Worm (Caenorhabditis elegans) whole organism, L3 larva: ENCODE measurements around the gene npr-20.

Experiments
- R02D3.7 ChIP-seq: fragments of 150-350 bp; optimal IDR thresholded peaks from 2 replicates; lab custom pipeline; 2014; ENCODE audit warnings: missing biosample characterization, missing genetic modification characterization
- ZK546.5 ChIP-seq: sonication (generic microtip); optimal IDR thresholded peaks from 2 replicates; lab custom pipeline; 2017; ENCODE audit warnings: missing biosample characterization, missing genetic modification characterization
- ama-1 ChIP-seq: fragments of 150-350 bp; optimal IDR thresholded peaks from 2 replicates; lab custom pipeline; 2018
- ceh-16 ChIP-seq: sonication (generic microtip); optimal IDR thresholded peaks from 2 replicates; lab custom pipeline; 2017; ENCODE audit warnings: missing biosample characterization, missing genetic modification characterization
- ceh-28 ChIP-seq: fragments of 150-350 bp; optimal IDR thresholded peaks from 2 replicates; lab custom pipeline; 2014; ENCODE audit warnings: missing biosample characterization, missing genetic modification reagents, missing genetic modification characterization
- ceh-82 ChIP-seq: fragments of 150-350 bp; optimal IDR thresholded peaks from 2 replicates; lab custom pipeline; 2014; ENCODE audit warnings: missing biosample characterization, missing genetic modification characterization
- ceh-9 ChIP-seq: sonication (generic microtip); optimal IDR thresholded peaks from 2 replicates; lab custom pipeline; 2018; ENCODE audit warnings: missing biosample characterization, missing genetic modification characterization
- daf-12 ChIP-seq: fragments of 150-350 bp; optimal IDR thresholded peaks from 2 replicates; lab custom pipeline; 2014; ENCODE audit warnings: missing biosample characterization, missing genetic modification reagents, missing genetic modification characterization
- egl-5 ChIP-seq: fragments of 150-350 bp; optimal IDR thresholded peaks from 2 replicates; lab custom pipeline; 2017; ENCODE audit warnings: missing biosample characterization, missing genetic modification reagents, missing genetic modification characterization, inconsistent platforms
- elt-2 ChIP-seq: sonication (generic microtip); optimal IDR thresholded peaks from 2 replicates; lab custom pipeline; 2016; ENCODE audit warnings: missing genetic modification reagents, mild to moderate bottlenecking, missing genetic modification characterization, missing compliant biosample characterization
- elt-3 ChIP-seq, 3 experiments: fragments of 150-350 bp in 1 of 3; sonication (generic microtip) in 2 of 3; optimal IDR thresholded peaks; 2 replicates in 2 of 3; 4 replicates in 1 of 3; lab custom pipeline; 2014 to 2017; ENCODE audit warnings: missing biosample characterization in 3 of 3, missing genetic modification characterization in 3 of 3
- eor-1 ChIP-seq, 2 experiments: fragments of 150-350 bp; optimal IDR thresholded peaks; 2 replicates each; lab custom pipeline; 2014 to 2018; ENCODE audit warnings: missing biosample characterization in 2 of 2, missing genetic modification characterization in 2 of 2
- jun-1 ChIP-seq: fragments of 150-350 bp; optimal IDR thresholded peaks from 2 replicates; lab custom pipeline; 2014; ENCODE audit warnings: missing biosample characterization, missing genetic modification reagents, missing genetic modification characterization
- lin-15B ChIP-seq: fragments of 150-350 bp; optimal IDR thresholded peaks from 2 replicates; lab custom pipeline; 2014; ENCODE audit warnings: missing biosample characterization, missing genetic modification characterization
- lin-39 ChIP-seq: fragments of 150-350 bp; optimal IDR thresholded peaks from 2 replicates; lab custom pipeline; 2018; ENCODE audit warnings: missing biosample characterization, missing genetic modification reagents, missing genetic modification characterization
- lsy-12 ChIP-seq: sonication (generic microtip); optimal IDR thresholded peaks from 2 replicates; lab custom pipeline; 2016; ENCODE audit warnings: mild to moderate bottlenecking, missing genetic modification characterization, missing compliant biosample characterization
- mml-1 ChIP-seq: fragments of 150-350 bp; sonication (generic microtip); optimal IDR thresholded peaks from 3 replicates; lab custom pipeline; 2014; ENCODE audit warnings: missing biosample characterization, missing genetic modification characterization
- nhr-11 ChIP-seq: fragments of 150-350 bp; optimal IDR thresholded peaks from 2 replicates; lab custom pipeline; 2014; ENCODE audit warnings: missing biosample characterization, missing genetic modification characterization
- nhr-12 ChIP-seq: fragments of 150-350 bp; optimal IDR thresholded peaks from 2 replicates; lab custom pipeline; 2014; ENCODE audit warnings: missing biosample characterization, missing genetic modification characterization
- nhr-23 ChIP-seq: fragments of 150-350 bp; optimal IDR thresholded peaks from 2 replicates; lab custom pipeline; 2014; ENCODE audit warnings: missing biosample characterization, missing genetic modification reagents, missing genetic modification characterization
- nhr-237 ChIP-seq: fragments of 150-350 bp; optimal IDR thresholded peaks from 2 replicates; lab custom pipeline; 2014; ENCODE audit warnings: missing biosample characterization, missing genetic modification characterization
- nhr-25 ChIP-seq: sonication (generic microtip); optimal IDR thresholded peaks from 2 replicates; lab custom pipeline; 2017; ENCODE audit warnings: missing biosample characterization, missing genetic modification characterization
- nhr-28 ChIP-seq: fragments of 150-350 bp; optimal IDR thresholded peaks from 2 replicates; lab custom pipeline; 2014; ENCODE audit warnings: missing biosample characterization, missing genetic modification characterization
- nhr-43 ChIP-seq: sonication (generic microtip); optimal IDR thresholded peaks from 2 replicates; lab custom pipeline; 2016; ENCODE audit warnings: mild to moderate bottlenecking, missing genetic modification characterization, missing compliant biosample characterization; ENCODE audit not compliant: poor library complexity, severe bottlenecking
- pha-4 ChIP-seq: fragments of 150-350 bp; optimal IDR thresholded peaks from 2 replicates; lab custom pipeline; 2014; ENCODE audit warnings: missing biosample characterization, missing genetic modification reagents, missing genetic modification characterization
- pqm-1 ChIP-seq: fragments of 150-350 bp; optimal IDR thresholded peaks from 2 replicates; lab custom pipeline; 2017; ENCODE audit warnings: missing biosample characterization, missing genetic modification characterization, inconsistent platforms
- skn-1 ChIP-seq: fragments of 150-350 bp; optimal IDR thresholded peaks from 2 replicates; lab custom pipeline; 2014; ENCODE audit warnings: missing biosample characterization, missing genetic modification characterization
- snpc-4 ChIP-seq: fragments of 150-350 bp; optimal IDR thresholded peaks from 2 replicates; lab custom pipeline; 2014; ENCODE audit warnings: missing biosample characterization, missing genetic modification characterization
- tbx-2 ChIP-seq: sonication (generic microtip); optimal IDR thresholded peaks from 2 replicates; lab custom pipeline; 2016; ENCODE audit warnings: mild to moderate bottlenecking, missing genetic modification characterization, missing compliant biosample characterization
- unc-39 ChIP-seq: sonication (generic microtip); optimal IDR thresholded peaks from 4 replicates; lab custom pipeline; 2017; ENCODE audit warnings: missing biosample characterization, missing genetic modification characterization
- unc-62 ChIP-seq: fragments of 150-350 bp; sonication (generic microtip); optimal IDR thresholded peaks from 4 replicates; lab custom pipeline; 2014; ENCODE audit warnings: missing biosample characterization, missing genetic modification reagents, missing genetic modification characterization
- ztf-11 ChIP-seq: fragments of 150-350 bp; optimal IDR thresholded peaks from 2 replicates; lab custom pipeline; 2014; ENCODE audit warnings: missing biosample characterization, missing genetic modification characterization

Gene npr-20

DNA sequence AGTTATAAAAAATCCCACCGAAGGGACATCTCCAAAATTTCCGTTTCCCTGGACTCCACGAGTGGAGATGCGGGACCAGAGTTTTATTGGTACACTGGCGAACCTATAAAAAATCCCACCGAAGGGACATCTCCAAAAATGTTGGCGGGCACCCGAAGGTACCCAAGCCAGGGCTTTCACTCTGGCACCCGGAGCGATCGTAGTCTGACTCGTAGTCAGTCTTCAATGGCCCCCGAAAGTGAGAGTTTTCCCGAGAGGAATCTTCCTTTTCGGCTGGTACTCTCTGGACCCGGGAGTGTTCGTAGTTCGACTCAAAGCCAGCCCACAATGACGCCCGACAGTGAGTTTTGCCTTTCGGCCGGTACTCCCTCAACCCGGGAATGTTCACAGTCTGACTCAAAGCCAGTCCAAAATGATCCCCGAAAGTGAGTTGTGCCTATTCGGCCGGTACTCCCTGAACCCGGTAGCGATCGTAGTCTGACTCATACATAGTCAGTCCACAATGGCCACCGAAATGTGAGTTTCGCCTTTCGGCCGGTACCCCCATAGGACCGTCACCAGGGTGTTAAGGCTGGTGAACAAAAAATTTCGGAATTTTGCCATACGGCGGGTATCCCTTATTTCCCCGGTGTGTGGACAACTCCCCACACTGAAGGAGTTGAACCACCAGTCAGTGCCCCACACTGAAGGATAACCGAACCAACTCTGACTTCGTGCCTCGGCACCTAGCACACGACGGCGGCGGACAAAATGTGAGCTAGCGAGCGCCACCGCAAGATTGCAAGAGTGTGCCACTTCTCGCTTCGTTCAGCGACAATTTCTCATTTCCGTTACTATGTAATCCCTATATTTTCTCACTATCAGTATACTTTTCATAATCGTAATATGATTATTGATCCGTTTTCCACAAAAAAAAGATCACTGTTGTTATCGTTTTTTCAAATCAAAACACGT lies 12.3 kb upstream of the npr-20 start:
- TF ChIP-seq nhr-23 (tag; lab: Kevin White, UChicago), result no peak
- peak; percentile 56 for TF ChIP-seq snpc-4 (tag; lab: Kevin White, UChicago)

DNA sequence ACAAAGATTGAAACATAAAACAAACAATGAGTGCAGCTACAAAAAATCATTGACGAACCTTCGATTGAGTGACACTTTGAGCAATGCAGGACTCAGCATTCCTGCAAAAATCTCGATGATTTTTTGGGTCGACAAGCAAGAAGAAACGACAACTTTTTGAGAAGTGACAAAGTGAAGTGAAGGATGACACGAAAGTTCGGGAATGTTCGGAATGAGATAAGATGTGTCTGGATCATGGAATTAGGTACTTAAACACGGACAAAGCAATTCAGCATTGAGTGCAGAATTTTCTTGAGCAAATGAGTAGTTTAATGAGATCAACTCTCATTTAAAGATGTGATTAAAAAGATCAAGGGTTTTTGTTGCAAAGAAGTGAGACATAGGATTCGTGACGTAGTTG lies 8.9 kb upstream of the npr-20 start, which contains the start of gene T07D4.2:
Gene T07D4.2 (minus strand): TSS at position 101 of the 400 bp plus-strand sequence.
- TF ChIP-seq R02D3.7 (tag; lab: Kevin White, UChicago) (no peak), skn-1 (tag; lab: Kevin White, UChicago) (no peak), snpc-4 (tag; lab: Kevin White, UChicago) (no peak), unc-62 (peak; percentile 11)
- TF ChIP-seq, all 47 proteins: peak for 1

ce11 chrII:8866844-8867243 lies 1.9 kb upstream of the npr-20 start:
- TF ChIP-seq nhr-43, result no peak
- TF ChIP-seq elt-3 (tag; optimal IDR thresholded peaks at IDR 0.05; lab: Kevin White, UChicago), result no peak
- TF ChIP-seq nhr-237, result no peak
- no peak for TF ChIP-seq eor-1 (tag; optimal IDR thresholded peaks at IDR 0.05; lab: Kevin White, UChicago)
- TF ChIP-seq nhr-11, result no peak
- no peak for TF ChIP-seq ceh-16
- no peak for TF ChIP-seq ama-1 (lab: Kevin White, UChicago)
- TF ChIP-seq lin-15B (tag; lab: Kevin White, UChicago), result no peak
- peak; percentile 67 for TF ChIP-seq pqm-1 (tag; lab: Kevin White, UChicago)
- no peak for TF ChIP-seq lsy-12 (tag; lab: Kevin White, UChicago)
- TF ChIP-seq elt-2 (tag; lab: Kevin White, UChicago), result peak; percentile 83
- no peak for TF ChIP-seq ceh-82 (tag; lab: Kevin White, UChicago)
- no peak for TF ChIP-seq nhr-12 (tag; lab: Kevin White, UChicago)
- TF ChIP-seq jun-1 (tag; lab: Kevin White, UChicago), result peak; percentile 21
- TF ChIP-seq ceh-9 (tag; lab: Kevin White, UChicago), result no peak
- TF ChIP-seq unc-62, result no peak

DNA sequence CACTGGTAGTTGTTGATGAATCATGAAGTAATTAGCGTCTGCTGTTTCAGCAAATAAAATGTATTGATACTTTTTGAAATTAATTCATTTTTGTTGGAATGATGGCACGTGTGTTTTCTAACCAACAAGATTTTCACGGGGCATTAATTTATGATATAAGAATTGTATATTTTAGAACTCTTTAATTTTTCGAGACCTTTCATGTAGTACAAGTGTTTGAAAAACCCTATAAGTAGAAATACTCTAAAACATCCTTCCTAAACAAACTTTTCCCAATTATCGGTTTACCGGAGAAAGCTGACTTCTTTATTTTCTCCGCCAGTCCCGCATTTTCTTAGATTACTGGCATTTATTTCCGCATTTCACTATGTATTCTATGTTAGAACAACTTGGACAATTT lies 5.4 kb downstream of the npr-20 start, which contains the start of gene snb-6:
Gene snb-6 (minus strand): TSS at position 101 of the 400 bp plus-strand sequence.
- TF ChIP-seq ama-1 (lab: Kevin White, UChicago) (no peak), elt-2 (tag; lab: Kevin White, UChicago) (no peak), lsy-12 (tag; lab: Kevin White, UChicago) (no peak), ceh-28 (tag; lab: Kevin White, UChicago) (no peak), jun-1 (tag; lab: Kevin White, UChicago) (no peak), ztf-11 (tag; lab: Kevin White, UChicago) (no peak), ceh-16 (no peak), daf-12 (tag; lab: Kevin White, UChicago) (no peak), unc-39 (no peak), skn-1 (tag; lab: Kevin White, UChicago) (no peak), lin-39 (tag; lab: Kevin White, UChicago) (no peak), nhr-25 (tag; lab: Kevin White, UChicago) (no peak), nhr-28 (tag; lab: Kevin White, UChicago) (no peak), egl-5 (tag; lab: Kevin White, UChicago) (no peak), ZK546.5 (no peak), snpc-4 (tag; lab: Kevin White, UChicago) (no peak), mml-1 (tag; lab: Kevin White, UChicago) (no peak)

ce11 chrII:8857074-8857473 lies 7.9 kb downstream of the npr-20 start:
- no peak for TF ChIP-seq skn-1 (tag; lab: Kevin White, UChicago)
- TF ChIP-seq, all 47 proteins: peak for 0

- TF ChIP-seq nhr-25 (tag; lab: Kevin White, UChicago) (peak; percentile 23), pha-4 (tag; lab: Kevin White, UChicago) (no peak), tbx-2 (tag; lab: Kevin White, UChicago) (no peak)
- TF ChIP-seq, all 47 proteins: peak for 1
Observed at ce11 chrII:8856524-8856923, 8.5 kb downstream of the npr-20 start.
